Fruit fly (Drosophila melanogaster): Measurements from ENCODE around the gene IP3K2.

Gene IP3K2

DNA sequence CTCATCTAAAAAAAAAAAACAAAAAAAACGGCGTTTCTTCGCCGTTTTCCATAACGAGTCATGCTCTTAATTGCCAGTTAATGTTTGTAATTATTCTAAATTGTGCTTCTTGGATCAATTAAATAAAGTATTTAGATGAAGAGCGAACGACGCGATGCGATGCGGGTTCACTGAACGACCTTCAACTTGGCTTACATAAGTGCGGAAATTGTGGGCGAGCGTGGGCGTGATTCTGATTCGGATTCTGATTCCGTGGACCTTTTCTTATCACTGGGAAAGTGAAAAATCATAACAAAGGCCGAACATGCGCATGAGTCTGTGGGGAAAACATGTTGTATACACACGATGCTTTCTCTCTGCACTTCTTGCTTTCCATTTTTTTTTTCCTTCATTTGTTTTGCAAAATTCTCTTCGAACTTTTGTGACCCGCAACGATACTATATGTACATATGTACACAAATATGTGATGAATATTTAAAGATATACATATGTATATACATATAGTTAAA, 72.1 kb downstream of the IP3K2 start:
- no peak for TF ChIP-seq YL-1 (GFP tag; optimal IDR thresholded peaks at IDR 0.05)
- peak; percentile 51 for TF ChIP-seq ewg (GFP tag; optimal IDR thresholded peaks at IDR 0.05)
- TF ChIP-seq sr (GFP tag; IDR thresholded peaks at IDR 0.05), result no peak
- no peak for TF ChIP-seq Hsf (GFP tag; optimal IDR thresholded peaks at IDR 0.05)
- no peak for TF ChIP-seq E2f1 (GFP tag; IDR thresholded peaks at IDR 0.05)
- no peak for TF ChIP-seq ATbp (GFP tag; optimal IDR thresholded peaks at IDR 0.05)
- TF ChIP-seq HLH3B (GFP tag; IDR thresholded peaks at IDR 0.05), result no peak
- TF ChIP-seq grn (GFP tag; optimal IDR thresholded peaks at IDR 0.05), result no peak
- TF ChIP-seq lab (GFP tag; optimal IDR thresholded peaks at IDR 0.05), result no peak
- TF ChIP-seq jing (GFP tag; optimal IDR thresholded peaks at IDR 0.05), result no peak
- TF ChIP-seq ro (GFP tag; IDR thresholded peaks at IDR 0.05), result no peak
- TF ChIP-seq CG17361 (GFP tag; IDR thresholded peaks at IDR 0.05), result no peak
- TF ChIP-seq Pdp1 (GFP tag; optimal IDR thresholded peaks at IDR 0.05), result peak in 1 of 2 experiments; percentile 62

DNA sequence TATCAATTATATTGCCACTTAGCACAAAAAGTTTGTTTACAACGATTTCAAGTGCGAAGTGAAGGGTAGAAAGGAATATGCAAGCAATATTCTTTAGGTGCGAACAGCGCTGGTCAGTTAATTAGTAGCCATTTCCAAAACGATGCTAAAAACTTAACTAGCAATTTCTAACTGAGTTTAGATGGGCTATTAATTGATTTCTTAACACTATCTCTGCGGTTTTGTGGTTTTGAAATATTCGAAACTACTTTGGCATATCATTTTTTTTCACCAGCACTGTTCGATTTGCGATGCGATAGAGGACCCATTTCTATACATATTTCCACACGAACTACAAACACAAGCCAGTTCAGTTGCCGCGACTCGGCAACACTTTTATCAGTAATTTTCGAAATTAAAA, 73.1 kb downstream of the IP3K2 start:
- no peak for TF ChIP-seq rib (GFP tag; IDR thresholded peaks at IDR 0.05)
- TF ChIP-seq CG2120 (GFP tag; optimal IDR thresholded peaks at IDR 0.05), result peak; percentile 71
- TF ChIP-seq CG18599 (GFP tag; optimal IDR thresholded peaks at IDR 0.05), result peak; percentile 67
- no peak for TF ChIP-seq CG4820 (GFP tag; optimal IDR thresholded peaks at IDR 0.05)
- TF ChIP-seq Fer1 (GFP tag; optimal IDR thresholded peaks at IDR 0.05), result peak; percentile 29
- TF ChIP-seq CG14710 (tag; optimal IDR thresholded peaks at IDR 0.05), result no peak
- peak; percentile 46; the same call in 1 of the 2 replicates for TF ChIP-seq slbo (GFP tag; IDR thresholded peaks at IDR 0.05)
- TF ChIP-seq CG4424 (GFP tag; optimal IDR thresholded peaks at IDR 0.05), result no peak
- TF ChIP-seq sens (GFP tag), result peak; percentile 63
- no peak for TF ChIP-seq Chrac-16 (GFP tag; optimal IDR thresholded peaks at IDR 0.05)
- TF ChIP-seq CG13775 (GFP tag; optimal IDR thresholded peaks at IDR 0.05), result peak; percentile 12
- TF ChIP-seq CG7745 (tag; optimal IDR thresholded peaks at IDR 0.05), result no peak
- peak; percentile 29 for TF ChIP-seq CG15514 (GFP tag; optimal IDR thresholded peaks at IDR 0.05)
- TF ChIP-seq CG11504 (tag; optimal IDR thresholded peaks at IDR 0.05), result no peak
- TF ChIP-seq CG14014 (GFP tag; IDR thresholded peaks at IDR 0.05), result peak; percentile 16; the same call in 1 of the 2 replicates
- TF ChIP-seq stc (GFP tag; IDR thresholded peaks at IDR 0.05), result peak; percentile 54
- no peak for TF ChIP-seq CG1602 (GFP tag; optimal IDR thresholded peaks at IDR 0.05)
- TF ChIP-seq CG8281 (tag; optimal IDR thresholded peaks at IDR 0.05), result no peak
- TF ChIP-seq CG1603 (tag; optimal IDR thresholded peaks at IDR 0.05), result peak; percentile 3
- TF ChIP-seq CG8290 (GFP tag; optimal IDR thresholded peaks at IDR 0.05), result no peak
- peak in 1 of 2 experiments; percentile 43 for TF ChIP-seq CG8290 (tag; optimal IDR thresholded peaks at IDR 0.05)
- peak; percentile 11 for TF ChIP-seq PHDP (tag; optimal IDR thresholded peaks at IDR 0.05)
- TF ChIP-seq peb (GFP tag; IDR thresholded peaks at IDR 0.05), result no peak
- no peak for TF ChIP-seq CG3407 (GFP tag; optimal IDR thresholded peaks at IDR 0.05)
- peak; percentile 2 for TF ChIP-seq unpg (GFP tag; optimal IDR thresholded peaks at IDR 0.05)
- peak; percentile 31 for TF ChIP-seq grau (tag; optimal IDR thresholded peaks at IDR 0.05)
- TF ChIP-seq HHEX (GFP tag; optimal IDR thresholded peaks at IDR 0.05), result peak; percentile 27
- TF ChIP-seq CG11456 (GFP tag; IDR thresholded peaks at IDR 0.05), result 0 out of 3 replicates have a peak, but pooled peaks have one; percentile 43
- peak; percentile 39; the same call in 1 of the 2 replicates for TF ChIP-seq Rfx (GFP tag; IDR thresholded peaks at IDR 0.05)
- 0 out of 3 replicates have a peak, but pooled peaks have one; percentile 42 for TF ChIP-seq CG11695 (GFP tag; IDR thresholded peaks at IDR 0.05)
- peak; percentile 44 for TF ChIP-seq CG3281 (GFP tag; optimal IDR thresholded peaks at IDR 0.05)
- TF ChIP-seq CG8388 (GFP tag; optimal IDR thresholded peaks at IDR 0.05), result peak; percentile 12
- TF ChIP-seq Doc3 (GFP tag; IDR thresholded peaks at IDR 0.05; ENCODE audit: partially characterized antibody), result no peak
- no peak for TF ChIP-seq CG42726 (GFP tag; IDR thresholded peaks at IDR 0.05; ENCODE audit: partially characterized antibody)
- TF ChIP-seq prd (optimal IDR thresholded peaks at IDR 0.05), result no peak
- 0 out of 3 replicates have a peak, but pooled peaks have one; percentile 14 for TF ChIP-seq prd (GFP tag; IDR thresholded peaks at IDR 0.05)
- no peak for TF ChIP-seq cg (GFP tag; optimal IDR thresholded peaks at IDR 0.05)

All from whole organism, embryonic.